Fruit fly (Drosophila melanogaster) whole organism, embryonic: ENCODE data around the gene CG15602.

Experiments
- Awh ChIP-seq: fragments of 200-800 bp; sonication (Bioruptor generic); IDR thresholded peaks from 2 replicates; pipeline ENCODE4, ENCODE4 v1.3.6; 2022; ENCODE audit warnings: missing biosample characterization, missing genetic modification characterization
- CG10267 ChIP-seq: fragments of 200-800 bp; sonication (Bioruptor generic); optimal IDR thresholded peaks from 2 replicates; lab custom pipeline; 2018; ENCODE audit warnings: missing biosample characterization, mild to moderate bottlenecking, missing genetic modification characterization, moderate library complexity
- CG10366 ChIP-seq: fragments of 200-800 bp; sonication (Bioruptor generic); IDR thresholded peaks from 2 replicates; pipeline ENCODE4 v1.3.6; 2022; ENCODE audit warnings: missing biosample characterization, missing genetic modification characterization
- CG12391 ChIP-seq: fragments of 200-800 bp; sonication (Bioruptor generic); optimal IDR thresholded peaks from 3 replicates; lab custom pipeline; 2018; ENCODE audit warnings: missing biosample characterization, mild to moderate bottlenecking, missing genetic modification characterization, moderate library complexity
- CG12659 ChIP-seq: fragments of 200-800 bp; sonication (Bioruptor generic); optimal IDR thresholded peaks from 3 replicates; lab custom pipeline; 2017; ENCODE audit warnings: mild to moderate bottlenecking, missing biosample characterization, missing genetic modification reagents, missing genetic modification characterization
- CG13424 ChIP-seq: fragments of 200-800 bp; sonication (Bioruptor generic); optimal IDR thresholded peaks from 2 replicates; lab custom pipeline; 2019; ENCODE audit warnings: missing biosample characterization, mild to moderate bottlenecking, missing genetic modification characterization, moderate library complexity
- CG14441 ChIP-seq: fragments of 200-800 bp; sonication (Bioruptor generic); IDR thresholded peaks from 2 replicates; pipeline ENCODE4 v1.3.6; 2022; ENCODE audit warnings: missing biosample characterization, missing genetic modification characterization
- CG14710 ChIP-seq: fragments of 200-800 bp; sonication (Bioruptor generic); optimal IDR thresholded peaks from 3 replicates; lab custom pipeline; 2019; ENCODE audit warnings: missing biosample characterization, mild to moderate bottlenecking, missing genetic modification characterization, moderate library complexity
- CG17328 ChIP-seq: fragments of 200-800 bp; sonication (Bioruptor generic); IDR thresholded peaks from 2 replicates; pipeline ENCODE4 v1.3.6; 2022; ENCODE audit warnings: missing biosample characterization, missing genetic modification characterization
- CG17359 ChIP-seq: fragments of 200-800 bp; sonication (Bioruptor generic); optimal IDR thresholded peaks from 3 replicates; lab custom pipeline; 2018; ENCODE audit warnings: missing biosample characterization, mild to moderate bottlenecking, missing genetic modification characterization, moderate library complexity
- CG17912 ChIP-seq: fragments of 200-800 bp; sonication (Bioruptor generic); optimal IDR thresholded peaks from 2 replicates; lab custom pipeline; 2018; ENCODE audit warnings: missing biosample characterization, mild to moderate bottlenecking, missing genetic modification characterization
- CG3065 ChIP-seq: fragments of 200-800 bp; sonication (Bioruptor generic); optimal IDR thresholded peaks from 2 replicates; lab custom pipeline; 2016; ENCODE audit warnings: missing biosample characterization, missing genetic modification characterization
- CG31365 ChIP-seq: fragments of 200-800 bp; sonication (Bioruptor generic); optimal IDR thresholded peaks from 2 replicates; lab custom pipeline; 2018; ENCODE audit warnings: missing biosample characterization, mild to moderate bottlenecking, missing genetic modification characterization
- CG31388 ChIP-seq: fragments of 200-800 bp; sonication (Bioruptor generic); optimal IDR thresholded peaks from 2 replicates; lab custom pipeline; 2016; ENCODE audit warnings: missing biosample characterization, missing genetic modification characterization
- CG32532 ChIP-seq: fragments of 200-800 bp; sonication (Bioruptor generic); IDR thresholded peaks from 2 replicates; pipeline ENCODE4 v1.3.6; 2022; ENCODE audit warnings: missing biosample characterization, missing genetic modification characterization
- CG5180 ChIP-seq: fragments of 200-800 bp; sonication (Bioruptor generic); optimal IDR thresholded peaks from 3 replicates; lab custom pipeline; 2017; ENCODE audit warnings: missing biosample characterization, missing genetic modification characterization, mild to moderate bottlenecking, moderate library complexity, missing genetic modification reagents
- CG5953 ChIP-seq: fragments of 200-800 bp; sonication (Bioruptor generic); IDR thresholded peaks from 2 replicates; pipeline ENCODE4 v1.3.6; 2022; ENCODE audit warnings: missing biosample characterization, missing genetic modification characterization
- CG6854 ChIP-seq: fragments of 200-800 bp; sonication (Bioruptor generic); optimal IDR thresholded peaks from 3 replicates; lab custom pipeline; 2017; ENCODE audit warnings: missing biosample characterization, mild to moderate bottlenecking, missing genetic modification characterization
- CG7786 ChIP-seq: fragments of 200-800 bp; sonication (Bioruptor generic); optimal IDR thresholded peaks from 2 replicates; lab custom pipeline; 2016; ENCODE audit warnings: missing biosample characterization, missing genetic modification characterization
- Camta ChIP-seq: fragments of 200-800 bp; sonication (Bioruptor generic); optimal IDR thresholded peaks from 2 replicates; lab custom pipeline; 2016; ENCODE audit warnings: missing biosample characterization, missing genetic modification characterization
- D19B ChIP-seq: fragments of 200-800 bp; sonication (Bioruptor generic); optimal IDR thresholded peaks from 2 replicates; lab custom pipeline; 2017; ENCODE audit warnings: missing biosample characterization, mild to moderate bottlenecking, missing genetic modification characterization
- Dbx ChIP-seq: fragments of 200-800 bp; sonication (Bioruptor generic); IDR thresholded peaks from 3 replicates; pipeline ENCODE4 v1.3.6; 2022; ENCODE audit warnings: missing biosample characterization, missing genetic modification characterization
- Dfd ChIP-seq, 2 experiments: fragments of >200 bp; optimal IDR thresholded peaks; 2 replicates each; lab custom pipeline; 2017; ENCODE audit warnings: missing biosample characterization in 2 of 2, missing genetic modification characterization in 2 of 2
- Doc2 ChIP-seq: fragments of 200-800 bp; sonication (Bioruptor generic); IDR thresholded peaks from 2 replicates; pipeline ENCODE4 v1.3.6; 2022; ENCODE audit warnings: missing biosample characterization, missing genetic modification characterization
- Elba2 ChIP-seq: fragments of 200-800 bp; sonication (Bioruptor generic); optimal IDR thresholded peaks from 3 replicates; lab custom pipeline; 2016; ENCODE audit warnings: missing biosample characterization, missing genetic modification characterization
- HLH54F ChIP-seq: fragments of 200-800 bp; sonication (Bioruptor generic); optimal IDR thresholded peaks from 3 replicates; lab custom pipeline; 2016; ENCODE audit warnings: missing biosample characterization, missing genetic modification characterization
- HmgD ChIP-seq: fragments of 200-800 bp; sonication (Bioruptor generic); optimal IDR thresholded peaks from 3 replicates; lab custom pipeline; 2016; ENCODE audit warnings: missing biosample characterization, missing genetic modification characterization
- HmgZ ChIP-seq: fragments of 200-800 bp; sonication (Bioruptor generic); optimal IDR thresholded peaks from 2 replicates; lab custom pipeline; 2018; ENCODE audit warnings: missing biosample characterization, mild to moderate bottlenecking, missing genetic modification characterization
- Oaz ChIP-seq: fragments of 200-800 bp; sonication (Bioruptor generic); IDR thresholded peaks from 2 replicates; pipeline ENCODE4 v1.3.6; 2022; ENCODE audit warnings: missing biosample characterization, missing genetic modification characterization
- Ptx1 ChIP-seq: fragments of 200-800 bp; sonication (Bioruptor generic); IDR thresholded peaks from 2 replicates; pipeline ENCODE4 v1.3.6; 2022; ENCODE audit warnings: missing biosample characterization, missing genetic modification characterization
- Sry-β ChIP-seq: fragments of 200-800 bp; sonication (Bioruptor generic); optimal IDR thresholded peaks from 2 replicates; lab custom pipeline; 2018; ENCODE audit warnings: missing biosample characterization, mild to moderate bottlenecking, missing genetic modification characterization, moderate library complexity
- Taf1 ChIP-seq: fragments of 200-800 bp; sonication (Bioruptor generic); IDR thresholded peaks from 2 replicates; pipeline ENCODE4 v1.3.6; 2022; ENCODE audit warnings: missing biosample characterization, missing genetic modification characterization
- Xrp1 ChIP-seq: fragments of 200-800 bp; sonication (Bioruptor generic); IDR thresholded peaks from 2 replicates; pipeline ENCODE4 v1.3.6; 2022; ENCODE audit warnings: missing biosample characterization, missing genetic modification characterization
- chif ChIP-seq, 2 experiments: fragments of 200-800 bp; sonication (Bioruptor generic); optimal IDR thresholded peaks; 3 replicates each; lab custom pipeline; 2016; ENCODE audit warnings: missing biosample characterization in 2 of 2, missing genetic modification characterization in 2 of 2
- chn ChIP-seq: fragments of 200-800 bp; sonication (Bioruptor generic); optimal IDR thresholded peaks from 2 replicates; lab custom pipeline; 2016; ENCODE audit warnings: missing biosample characterization, missing genetic modification characterization
- ftz-f1 ChIP-seq: fragments of 200-800 bp; sonication (Bioruptor generic); optimal IDR thresholded peaks from 2 replicates; lab custom pipeline; 2016; ENCODE audit warnings: missing biosample characterization, missing genetic modification characterization
- fu2 ChIP-seq: fragments of 200-800 bp; sonication (Bioruptor generic); optimal IDR thresholded peaks from 2 replicates; lab custom pipeline; 2016; ENCODE audit warnings: missing biosample characterization, missing genetic modification characterization
- gcm ChIP-seq: fragments of 200-800 bp; sonication (Bioruptor generic); optimal IDR thresholded peaks from 2 replicates; lab custom pipeline; 2019; ENCODE audit warnings: missing biosample characterization, mild to moderate bottlenecking, missing genetic modification characterization, moderate library complexity
- ind ChIP-seq: fragments of 200-800 bp; sonication (Bioruptor generic); optimal IDR thresholded peaks from 3 replicates; lab custom pipeline; 2016; ENCODE audit warnings: missing biosample characterization, missing genetic modification characterization
- lbe ChIP-seq: fragments of 200-800 bp; sonication (Bioruptor generic); optimal IDR thresholded peaks from 2 replicates; lab custom pipeline; 2016; ENCODE audit warnings: missing biosample characterization, mild to moderate bottlenecking, missing genetic modification characterization
- lilli ChIP-seq: fragments of 200-800 bp; sonication (Bioruptor generic); optimal IDR thresholded peaks from 3 replicates; lab custom pipeline; 2016; ENCODE audit warnings: missing biosample characterization, missing genetic modification characterization
- mam ChIP-seq: fragments of 200-800 bp; sonication (Bioruptor generic); optimal IDR thresholded peaks from 3 replicates; lab custom pipeline; 2016; ENCODE audit warnings: missing biosample characterization, missing genetic modification characterization
- nerfin-1 ChIP-seq: fragments of 200-800 bp; sonication (Bioruptor generic); optimal IDR thresholded peaks from 3 replicates; lab custom pipeline; 2019; ENCODE audit warnings: missing biosample characterization, mild to moderate bottlenecking, missing genetic modification characterization, moderate library complexity
- nmo ChIP-seq: fragments of 200-800 bp; sonication (Bioruptor generic); optimal IDR thresholded peaks from 2 replicates; lab custom pipeline; 2018; ENCODE audit warnings: missing biosample characterization, mild to moderate bottlenecking, missing genetic modification characterization, moderate library complexity
- pho ChIP-seq: fragments of 200-800 bp; sonication (Bioruptor generic); optimal IDR thresholded peaks from 2 replicates; lab custom pipeline; 2016; ENCODE audit warnings: missing biosample characterization, missing genetic modification characterization
- phol ChIP-seq: fragments of 200-800 bp; sonication (Bioruptor generic); optimal IDR thresholded peaks from 3 replicates; lab custom pipeline; 2018; ENCODE audit warnings: missing biosample characterization, mild to moderate bottlenecking, missing genetic modification characterization, moderate library complexity
- pros ChIP-seq: fragments of 200-800 bp; sonication (Bioruptor generic); optimal IDR thresholded peaks from 3 replicates; lab custom pipeline; 2019; ENCODE audit warnings: missing biosample characterization, mild to moderate bottlenecking, missing genetic modification characterization, moderate library complexity
- sens ChIP-seq: fragments of 200-800 bp; sonication (Bioruptor generic); peaks from one replicate; lab custom pipeline; 2016; ENCODE audit warnings: missing biosample characterization, missing genetic modification characterization
- ttk ChIP-seq: fragments of 200-800 bp; sonication (Bioruptor generic); IDR thresholded peaks from 2 replicates; pipeline ENCODE4 v2.1.2; 2022; ENCODE audit warnings: missing biosample characterization, missing genetic modification characterization
- vfl ChIP-seq: fragments of 200-800 bp; sonication (Bioruptor generic); optimal IDR thresholded peaks from 2 replicates; lab custom pipeline; 2016; ENCODE audit warnings: missing biosample characterization, missing genetic modification characterization
- yki ChIP-seq: fragments of >200 bp; optimal IDR thresholded peaks from 3 replicates; lab custom pipeline; 2018

Gene CG15602

DNA sequence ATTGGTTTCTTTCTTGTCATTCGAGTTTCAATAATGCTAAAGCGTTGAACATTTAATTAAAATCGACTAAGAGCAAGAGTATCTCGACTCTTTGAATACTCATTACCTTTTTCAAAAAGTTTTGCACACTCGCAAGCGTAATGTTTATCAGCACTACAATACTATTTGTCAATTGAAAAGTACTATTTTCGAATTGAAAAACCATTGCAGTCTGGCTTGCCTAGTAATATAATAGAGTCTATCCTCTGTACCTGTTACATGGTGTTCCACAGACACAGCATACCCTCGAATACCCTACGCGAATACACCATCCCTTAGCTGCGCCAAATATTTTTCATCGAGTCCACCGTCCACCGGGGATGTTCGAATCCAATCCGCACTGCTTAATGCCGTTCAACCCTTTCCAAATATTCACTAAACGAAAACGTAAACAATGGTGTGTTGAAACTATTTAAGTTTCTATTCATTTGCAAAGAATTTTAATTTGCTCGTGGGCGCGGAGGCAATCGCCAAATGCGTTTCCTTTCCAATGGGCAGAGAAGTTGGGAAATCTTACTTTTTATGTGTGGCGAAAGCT, 19.5 kb downstream of the CG15602 start (continued):
- TF ChIP-seq CG10366 (GFP tag; lab: Robert Waterston, UW) (0 out of 2 replicates have a peak, but pooled peaks have one; percentile 16), Dbx (0 out of 3 replicates have a peak, but pooled peaks have one; percentile 19), CG17912 (GFP tag; lab: Kevin White, UChicago) (no peak), CG31365 (no peak), fu2 (GFP tag; lab: Kevin White, UChicago) (no peak), CG17328 (peak; percentile 40; the same call in 1 of the 2 replicates), Sry-β (no peak), D19B (peak; percentile 90), CG31388 (no peak), nmo (GFP tag; lab: Kevin White, UChicago) (peak; percentile 46), CG10267 (no peak), CG32532 (GFP tag; lab: Robert Waterston, UW) (peak; percentile 33; the same call in 1 of the 2 replicates), Camta (peak; percentile 11), ttk (no peak), Elba2 (GFP tag; lab: Kevin White, UChicago) (no peak), yki (lab: Kevin White, UChicago) (no peak), CG6854 (no peak), pho (GFP tag; lab: Kevin White, UChicago) (no peak), Oaz (GFP tag; lab: Robert Waterston, UW) (0 out of 2 replicates have a peak, but pooled peaks have one; percentile 10), CG14710 (peak; percentile 38), Awh (GFP tag; lab: Robert Waterston, UW) (no peak), phol (tag; lab: Kevin White, UChicago) (peak; percentile 42), Dfd (GFP tag; optimal IDR thresholded peaks at IDR 0.05; lab: Kevin White, UChicago) (no peak), CG17359 (tag; lab: Kevin White, UChicago) (peak; percentile 43), CG3065 (GFP tag; lab: Kevin White, UChicago) (no peak), Ptx1 (GFP tag; lab: Robert Waterston, UW) (peak; percentile 42), ind (GFP tag; lab: Kevin White, UChicago) (peak; percentile 29), Doc2 (GFP tag; lab: Robert Waterston, UW) (no peak), Taf1 (GFP tag; lab: Robert Waterston, UW) (no peak), nerfin-1 (tag; lab: Kevin White, UChicago) (peak; percentile 26), chn (GFP tag; lab: Kevin White, UChicago) (peak; percentile 25), HmgD (no peak), CG5180 (GFP tag; lab: Kevin White, UChicago) (no peak), lbe (GFP tag; lab: Kevin White, UChicago) (no peak), HmgZ (tag; lab: Kevin White, UChicago) (peak; percentile 16), mam (GFP tag; lab: Kevin White, UChicago) (no peak), ftz-f1 (no peak), CG12659 (GFP tag; lab: Kevin White, UChicago) (peak; percentile 18), sens (peak; percentile 89), CG12391 (tag; lab: Kevin White, UChicago) (no peak), CG13424 (tag; lab: Kevin White, UChicago) (peak; percentile 45), HLH54F (GFP tag; lab: Kevin White, UChicago) (peak; percentile 1), CG7786 (peak; percentile 11), CG5953 (no peak), lilli (GFP tag; lab: Kevin White, UChicago) (peak; percentile 32), pros (GFP tag; lab: Kevin White, UChicago) (peak; percentile 41), Xrp1 (GFP tag; lab: Robert Waterston, UW) (peak; percentile 52), CG14441 (GFP tag; lab: Robert Waterston, UW) (0 out of 2 replicates have a peak, but pooled peaks have one; percentile 6), chif (GFP tag; optimal IDR thresholded peaks at IDR 0.05; lab: Kevin White, UChicago) (peak in 1 of 2 experiments; percentile 22), gcm (GFP tag; lab: Kevin White, UChicago) (no peak), vfl (GFP tag; lab: Kevin White, UChicago) (no peak)
